Fruit fly (Drosophila melanogaster) ovary, adult (tissue): Measurements from ENCODE around the gene Ser12.

ENCODE experiments used
- CG17801 ChIP-seq: fragments of 200-800 bp; optimal IDR thresholded peaks from 2 replicates; lab custom pipeline; 2019; ENCODE audit warnings: missing biosample characterization, mild to moderate bottlenecking, missing genetic modification characterization, moderate library complexity; ENCODE audit not compliant: partially characterized antibody

Ser12 gene

dm6 chr2L:2212478-2212877 lies 38.6 kb downstream of the Ser12 start, which contains the start of gene CG15385:
Gene CG15385, minus strand, starts transcription at chr2L:2212571.
- no peak for TF ChIP-seq CG17801 (GFP tag; lab: Kevin White, UChicago)

dm6 chr2L:2209002-2209401 lies 42.1 kb downstream of the Ser12 start, which contains the start of gene CG33124:
Gene CG33124, minus strand, starts transcription at chr2L:2209102.
- TF ChIP-seq CG17801 (GFP tag; lab: Kevin White, UChicago), result no peak

dm6 chr2L:2206066-2206465 lies 45.0 kb downstream of the Ser12 start, which contains the start of gene CG31668:
Gene CG31668, minus strand, starts transcription at chr2L:2206166.
- no peak for TF ChIP-seq CG17801 (GFP tag; lab: Kevin White, UChicago)

- TF ChIP-seq CG17801 (GFP tag; lab: Kevin White, UChicago), result peak; percentile 57
Measured at dm6 chr2L:2202853-2203717, 48.0 kb downstream of the Ser12 start.

dm6 chr2L:2202018-2202852 lies 48.8 kb downstream of the Ser12 start:
- TF ChIP-seq CG17801 (GFP tag; lab: Kevin White, UChicago), result peak; percentile 100

dm6 chr2L:2201107-2201561 lies 49.9 kb downstream of the Ser12 start:
- TF ChIP-seq CG17801 (GFP tag; lab: Kevin White, UChicago), result peak; percentile 82
